Worm (Caenorhabditis elegans) whole organism, late embryonic: Measurements from ENCODE around the gene dnpp-1.
A peak's percentile ranks its signal among the peaks of the same experiment; 100 is the strongest.

Experiments
- C08G9.2 ChIP-seq: sonication (generic microtip); optimal IDR thresholded peaks from 2 replicates; lab custom pipeline; 2016; ENCODE audit warnings: mild to moderate bottlenecking, missing genetic modification characterization, moderate library complexity, missing compliant biosample characterization
- K09A11.1 ChIP-seq: sonication (generic microtip); optimal IDR thresholded peaks from 2 replicates; lab custom pipeline; 2017; ENCODE audit warnings: antibody characterized with exemption, mild to moderate bottlenecking, missing genetic modification characterization, missing compliant biosample characterization; ENCODE audit not compliant: insufficient read depth
- Y22D7AL.16 ChIP-seq: sonication (generic microtip); optimal IDR thresholded peaks from 2 replicates; lab custom pipeline; 2016; ENCODE audit warnings: missing genetic modification characterization, missing compliant biosample characterization
- ahr-1 ChIP-seq: sonication (generic microtip); optimal IDR thresholded peaks from 2 replicates; lab custom pipeline; 2016; ENCODE audit warnings: missing genetic modification characterization, missing compliant biosample characterization
- ceh-14 ChIP-seq: sonication (generic microtip); optimal IDR thresholded peaks from 2 replicates; lab custom pipeline; 2016; ENCODE audit warnings: missing genotype, missing genetic modification characterization, missing compliant biosample characterization
- ceh-18 ChIP-seq: sonication (generic microtip); optimal IDR thresholded peaks from 2 replicates; lab custom pipeline; 2016; ENCODE audit warnings: missing genetic modification characterization, missing compliant biosample characterization
- ceh-19 ChIP-seq: fragments of 200-800 bp; sonication (Bioruptor generic); optimal IDR thresholded peaks from 2 replicates; lab custom pipeline; 2018; ENCODE audit warnings: mild to moderate bottlenecking, missing genetic modification characterization, missing compliant biosample characterization
- ceh-31 ChIP-seq: sonication (generic microtip); optimal IDR thresholded peaks from 2 replicates; lab custom pipeline; 2016; ENCODE audit warnings: missing genetic modification characterization, missing compliant biosample characterization
- ceh-45 ChIP-seq: fragments of 200-800 bp; sonication (Bioruptor generic); IDR thresholded peaks from 2 replicates; pipeline ENCODE4 v1.3.6; 2022; ENCODE audit warnings: missing genetic modification reagents, missing genetic modification characterization, missing compliant biosample characterization
- ceh-6 ChIP-seq: fragments of 200-800 bp; sonication (Bioruptor generic); optimal IDR thresholded peaks from 2 replicates; lab custom pipeline; 2018; ENCODE audit warnings: mild to moderate bottlenecking, missing genetic modification characterization, missing compliant biosample characterization
- dve-1 ChIP-seq: sonication (generic microtip); optimal IDR thresholded peaks from 2 replicates; lab custom pipeline; 2017; ENCODE audit warnings: antibody characterized with exemption, mild to moderate bottlenecking, missing genetic modification characterization, missing compliant biosample characterization
- elt-2 ChIP-seq: sonication (generic microtip); optimal IDR thresholded peaks from 2 replicates; lab custom pipeline; 2016; ENCODE audit warnings: missing genetic modification reagents, missing genetic modification characterization, missing compliant biosample characterization
- ets-4 ChIP-seq: sonication (generic microtip); optimal IDR thresholded peaks from 2 replicates; lab custom pipeline; 2016; ENCODE audit warnings: missing genetic modification characterization, missing compliant biosample characterization
- fkh-10 ChIP-seq: fragments of 150-350 bp; optimal IDR thresholded peaks from 2 replicates; lab custom pipeline; 2014; ENCODE audit warnings: missing biosample characterization, missing genetic modification reagents, missing genetic modification characterization
- gmeb-2 ChIP-seq: sonication (generic microtip); optimal IDR thresholded peaks from 2 replicates; lab custom pipeline; 2016; ENCODE audit warnings: missing genetic modification characterization, inconsistent platforms, missing compliant biosample characterization
- hlh-13 ChIP-seq: fragments of 200-800 bp; sonication (Bioruptor generic); optimal IDR thresholded peaks from 2 replicates; lab custom pipeline; 2018; ENCODE audit warnings: mild to moderate bottlenecking, missing genetic modification characterization, missing compliant biosample characterization
- hlh-15 ChIP-seq: sonication (generic microtip); optimal IDR thresholded peaks from 2 replicates; lab custom pipeline; 2016; ENCODE audit warnings: missing genetic modification characterization, missing compliant biosample characterization
- hlh-30 ChIP-seq: sonication (generic microtip); optimal IDR thresholded peaks from 2 replicates; lab custom pipeline; 2017; ENCODE audit warnings: antibody characterized with exemption, missing genetic modification characterization, missing compliant biosample characterization; ENCODE audit not compliant: insufficient read depth
- lin-11 ChIP-seq: fragments of 200-800 bp; sonication (Bioruptor generic); optimal IDR thresholded peaks from 2 replicates; lab custom pipeline; 2018; ENCODE audit warnings: mild to moderate bottlenecking, missing genetic modification characterization, missing compliant biosample characterization
- mec-3 ChIP-seq: sonication (generic microtip); optimal IDR thresholded peaks from 2 replicates; lab custom pipeline; 2016; ENCODE audit warnings: borderline replicate concordance, missing genetic modification characterization, missing compliant biosample characterization
- nfya-1 ChIP-seq: sonication (generic microtip); optimal IDR thresholded peaks from 2 replicates; lab custom pipeline; 2017; ENCODE audit warnings: missing genetic modification characterization, mild to moderate bottlenecking, missing compliant biosample characterization, antibody characterized with exemption, moderate library complexity
- nhr-11 ChIP-seq: fragments of 150-350 bp; optimal IDR thresholded peaks from 2 replicates; lab custom pipeline; 2014; ENCODE audit warnings: missing biosample characterization, missing genetic modification characterization
- nhr-232 ChIP-seq: sonication (generic microtip); optimal IDR thresholded peaks from 2 replicates; lab custom pipeline; 2016; ENCODE audit warnings: missing genetic modification characterization, missing compliant biosample characterization
- npax-4 ChIP-seq: sonication (generic microtip); optimal IDR thresholded peaks from 2 replicates; lab custom pipeline; 2016; ENCODE audit warnings: missing genetic modification characterization, missing compliant biosample characterization
- pat-9 ChIP-seq: fragments of 200-800 bp; sonication (Bioruptor generic); optimal IDR thresholded peaks from 2 replicates; lab custom pipeline; 2018; ENCODE audit warnings: mild to moderate bottlenecking, missing genetic modification characterization, moderate library complexity, missing compliant biosample characterization
- pax-1 ChIP-seq: fragments of 150-350 bp; optimal IDR thresholded peaks from 2 replicates; lab custom pipeline; 2014; ENCODE audit warnings: missing biosample characterization, missing genetic modification characterization
- pha-2 ChIP-seq: sonication (generic microtip); optimal IDR thresholded peaks from 2 replicates; lab custom pipeline; 2017; ENCODE audit warnings: mild to moderate bottlenecking, missing genetic modification characterization, missing compliant biosample characterization
- pros-1 ChIP-seq: fragments of 150-350 bp; optimal IDR thresholded peaks from 2 replicates; lab custom pipeline; 2014; ENCODE audit warnings: missing biosample characterization, missing genetic modification reagents, missing genetic modification characterization
- ref-2 ChIP-seq: sonication (generic microtip); optimal IDR thresholded peaks from 2 replicates; lab custom pipeline; 2016; ENCODE audit warnings: missing genetic modification characterization, missing compliant biosample characterization
- syd-9 ChIP-seq: sonication (generic microtip); optimal IDR thresholded peaks from 2 replicates; lab custom pipeline; 2016; ENCODE audit warnings: mild to moderate bottlenecking, missing genetic modification characterization, moderate library complexity, missing compliant biosample characterization
- tbx-2 ChIP-seq: sonication (generic microtip); optimal IDR thresholded peaks from 2 replicates; lab custom pipeline; 2016; ENCODE audit warnings: missing genetic modification characterization, missing compliant biosample characterization
- unc-3 ChIP-seq, 2 experiments: fragments of 200-800 bp in 1 of 2; sonication (Bioruptor generic) in 1 of 2; sonication (generic microtip) in 1 of 2; conservative IDR thresholded peaks in 1 of 2; optimal IDR thresholded peaks in 1 of 2; 2 replicates each; pipeline versions ENCODE4 v1.3.6 to Lab custom; 2016 to 2022; ENCODE audit warnings: missing compliant biosample characterization in 2 of 2, missing genetic modification characterization in 2 of 2, missing genetic modification reagents in 1 of 2
- unc-42 ChIP-seq: sonication (generic microtip); optimal IDR thresholded peaks from 2 replicates; lab custom pipeline; 2016; ENCODE audit warnings: missing genotype, missing genetic modification characterization, missing compliant biosample characterization
- unc-86 ChIP-seq: sonication (generic microtip); optimal IDR thresholded peaks from 2 replicates; lab custom pipeline; 2016; ENCODE audit warnings: missing genetic modification characterization, missing compliant biosample characterization

The dnpp-1 gene

DNA sequence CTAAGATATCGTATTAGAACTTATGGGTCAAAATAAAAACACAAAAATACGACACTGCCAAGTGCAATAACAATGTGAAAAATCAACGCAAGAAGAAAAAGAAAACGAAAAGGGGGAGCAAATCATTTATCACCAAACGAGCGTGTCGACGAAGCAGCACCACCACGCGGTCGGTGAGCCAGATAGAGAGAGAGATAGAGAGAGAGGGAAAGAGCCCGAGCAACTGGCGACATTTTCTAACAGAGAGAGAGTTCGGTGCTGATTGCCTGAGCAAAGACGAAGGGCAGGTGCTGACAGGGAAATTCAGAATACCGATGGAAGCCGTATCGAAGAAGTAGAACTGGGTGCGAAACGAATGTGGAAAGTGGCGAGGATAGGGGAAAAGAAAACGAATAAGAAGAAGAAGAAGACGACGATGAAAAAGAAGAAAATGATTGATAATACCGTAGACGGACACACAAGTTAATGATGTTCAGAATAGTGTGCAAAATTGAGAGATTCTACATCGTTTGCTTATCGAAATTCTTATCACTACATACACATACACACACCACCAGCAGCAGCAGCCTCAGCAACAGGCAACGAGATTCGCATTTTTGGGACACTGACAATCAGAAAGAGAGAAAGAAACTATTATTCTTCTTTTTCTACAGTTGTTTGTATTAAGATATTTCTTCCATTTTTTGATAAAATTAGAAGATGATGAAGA is 28.3 kb downstream of the dnpp-1 start (continued):
- TF ChIP-seq nhr-11 (tag; lab: Kevin White, UChicago) (no peak), syd-9 (tag; lab: Kevin White, UChicago) (no peak), ceh-18 (tag; lab: Kevin White, UChicago) (peak; percentile 63), tbx-2 (tag; lab: Kevin White, UChicago) (no peak), ref-2 (tag; lab: Kevin White, UChicago) (no peak), pat-9 (tag; lab: Kevin White, UChicago) (no peak)

DNA sequence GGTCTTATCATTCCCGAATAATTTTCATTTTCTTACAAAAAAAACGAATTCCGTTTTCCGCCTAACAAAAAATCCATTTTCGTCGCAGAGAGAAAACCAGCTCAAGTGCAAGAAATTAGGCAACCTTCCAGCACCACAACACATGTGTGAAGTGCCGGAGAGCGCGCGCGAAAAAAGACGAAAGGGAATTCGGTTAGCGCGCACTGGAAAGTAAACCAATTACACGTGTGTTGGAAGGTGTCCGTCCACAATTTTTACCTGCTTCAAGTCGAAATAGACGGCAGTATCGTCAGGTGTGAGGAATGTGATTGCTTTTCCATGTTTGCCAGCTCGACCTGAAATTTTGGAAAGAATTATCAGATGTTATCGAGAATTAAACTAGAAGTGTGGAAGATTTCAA is 28.9 kb downstream of the dnpp-1 start:
- no peak for TF ChIP-seq nfya-1 (tag; lab: Kevin White, UChicago)
- no peak for TF ChIP-seq nhr-11 (tag; lab: Kevin White, UChicago)
- no peak for TF ChIP-seq pros-1 (tag; lab: Kevin White, UChicago)
- TF ChIP-seq elt-2, result no peak
- TF ChIP-seq ahr-1, result no peak
- TF ChIP-seq unc-42 (tag; lab: Kevin White, UChicago), result peak; percentile 61
- TF ChIP-seq unc-3 (GFP tag; conservative IDR thresholded peaks at IDR 0.05; lab: Robert Waterston, UW), result no peak
- TF ChIP-seq unc-3 (tag; optimal IDR thresholded peaks at IDR 0.05; lab: Kevin White, UChicago), result no peak

DNA sequence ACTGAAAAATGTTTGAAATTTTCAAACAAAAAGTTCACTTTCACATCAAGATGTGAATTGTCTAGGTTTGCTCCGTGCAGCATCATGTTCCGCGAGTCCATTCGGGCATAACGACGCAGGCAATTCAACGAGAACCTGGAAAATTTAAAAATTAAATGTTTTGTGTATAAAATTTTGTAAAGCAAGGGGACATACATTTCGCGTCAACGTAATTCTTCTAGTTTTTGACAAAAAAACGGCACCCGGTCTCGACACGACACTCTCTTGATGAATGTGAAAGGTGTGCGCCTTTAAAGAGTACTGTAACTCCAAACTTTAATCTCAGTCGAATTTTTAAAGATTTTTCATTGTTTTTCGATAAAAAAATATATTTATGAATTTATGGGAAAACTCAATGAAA is 29.6 kb downstream of the dnpp-1 start, which contains the start of gene R12B2.6:
R12B2.6 (minus strand) TSS at position 101 of the 400 bp plus-strand sequence.
- TF ChIP-seq mec-3, result no peak
- TF ChIP-seq ceh-19 (GFP tag; lab: Kevin White, UChicago), result no peak
- no peak for TF ChIP-seq ceh-45 (GFP tag; lab: Robert Waterston, UW)
- TF ChIP-seq ceh-6 (GFP tag; lab: Kevin White, UChicago), result no peak
- TF ChIP-seq hlh-13 (GFP tag; lab: Kevin White, UChicago), result no peak
- no peak for TF ChIP-seq Y22D7AL.16 (tag; lab: Kevin White, UChicago)
- no peak for TF ChIP-seq dve-1 (tag; lab: Kevin White, UChicago)
- TF ChIP-seq nhr-232 (tag; lab: Kevin White, UChicago), result no peak
- TF ChIP-seq npax-4 (tag; lab: Kevin White, UChicago), result no peak
- no peak for TF ChIP-seq ceh-14

DNA sequence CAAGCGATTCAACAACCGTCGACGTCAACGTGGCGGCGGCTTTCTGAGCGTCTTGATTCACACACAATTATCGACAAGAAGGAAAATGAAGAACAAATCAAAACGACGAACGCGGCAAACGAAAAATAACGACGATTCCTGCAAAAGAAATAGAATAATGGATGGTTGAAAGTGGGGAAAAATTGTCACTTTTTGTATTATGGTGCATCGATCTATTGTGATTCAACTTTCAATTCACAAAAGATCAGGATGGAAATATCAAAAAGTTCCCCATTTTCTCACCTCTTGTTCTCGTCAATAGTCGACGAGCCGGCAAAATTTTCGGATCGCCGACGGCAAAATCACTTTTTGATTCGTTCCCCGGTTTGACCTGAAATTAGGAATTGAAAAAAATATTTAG is 30.2 kb downstream of the dnpp-1 start, which contains the start of the genes R12B2.13 and mdt-15:
R12B2.13 (minus strand) TSS at position 101 of the 400 bp plus-strand sequence.
mdt-15 (minus strand) TSS at position 376 of the 400 bp plus-strand sequence.
- no peak for TF ChIP-seq pha-2 (tag; lab: Kevin White, UChicago)
- TF ChIP-seq hlh-15 (tag; lab: Kevin White, UChicago), result no peak
- no peak for TF ChIP-seq syd-9 (tag; lab: Kevin White, UChicago)
- no peak for TF ChIP-seq fkh-10 (GFP tag; lab: Kevin White, UChicago)
- no peak for TF ChIP-seq pax-1 (tag; lab: Kevin White, UChicago)
- TF ChIP-seq gmeb-2 (tag; lab: Kevin White, UChicago), result no peak
- TF ChIP-seq lin-11 (tag; lab: Kevin White, UChicago), result no peak
- no peak for TF ChIP-seq ets-4
- no peak for TF ChIP-seq hlh-30 (tag; lab: Kevin White, UChicago)
- no peak for TF ChIP-seq K09A11.1
- TF ChIP-seq ceh-31, result no peak
- no peak for TF ChIP-seq C08G9.2 (tag; lab: Kevin White, UChicago)
- no peak for TF ChIP-seq unc-86 (tag; lab: Kevin White, UChicago)
